Worm (Caenorhabditis elegans): ENCODE measurements around the gene cnc-10.

- TF ChIP-seq nhr-237 (tag; optimal IDR thresholded peaks at IDR 0.05): no peak
- no peak for TF ChIP-seq mab-5 (tag; optimal IDR thresholded peaks at IDR 0.05)
- no peak for TF ChIP-seq lin-39 (tag; optimal IDR thresholded peaks at IDR 0.05)
- peak; percentile 94 for TF ChIP-seq ama-1 (optimal IDR thresholded peaks at IDR 0.05)
- TF ChIP-seq sma-3 (GFP tag; optimal IDR thresholded peaks at IDR 0.05): peak; percentile 72
- no peak for TF ChIP-seq unc-62 (GFP tag; optimal IDR thresholded peaks at IDR 0.05)
- no peak for TF ChIP-seq fos-1 (tag; optimal IDR thresholded peaks at IDR 0.05)
- no peak for TF ChIP-seq lsy-2 (tag; optimal IDR thresholded peaks at IDR 0.05)
- no peak for TF ChIP-seq ZK546.5 (tag; optimal IDR thresholded peaks at IDR 0.05)
- TF ChIP-seq ztf-11 (tag; optimal IDR thresholded peaks at IDR 0.05): no peak
- TF ChIP-seq zag-1 (tag; optimal IDR thresholded peaks at IDR 0.05): no peak
- no peak for TF ChIP-seq skn-1 (tag; optimal IDR thresholded peaks at IDR 0.05)
- no peak for TF ChIP-seq nhr-11 (tag; optimal IDR thresholded peaks at IDR 0.05)
Observed at ce11 chrV:11146958-11147779, 35.9 kb upstream of the cnc-10 start, which contains the start of the genes T19C4.24 and nlp-33.

All from whole organism, L2 larva.